Worm (Caenorhabditis elegans) whole organism, L1 larva: Measurements from ENCODE around the gene C01G5.25.

ENCODE experiments used
- C16A3.4 ChIP-seq: fragments of 150-350 bp; optimal IDR thresholded peaks from 2 replicates; lab custom pipeline; 2014; ENCODE audit warnings: missing biosample characterization, missing genetic modification characterization
- F16B12.6 ChIP-seq: fragments of 150-350 bp; optimal IDR thresholded peaks from 2 replicates; lab custom pipeline; 2014; ENCODE audit warnings: missing biosample characterization, missing genetic modification characterization
- alr-1 ChIP-seq: fragments of 200-800 bp; sonication (Bioruptor generic); optimal IDR thresholded peaks from 2 replicates; lab custom pipeline; 2018; ENCODE audit warnings: borderline replicate concordance, mild to moderate bottlenecking, missing genetic modification characterization, missing compliant biosample characterization
- aly-2 ChIP-seq: fragments of 150-350 bp; optimal IDR thresholded peaks from 2 replicates; lab custom pipeline; 2014; ENCODE audit warnings: missing biosample characterization, missing genetic modification characterization
- ceh-82 ChIP-seq, 3 experiments: fragments of 150-350 bp in 1 of 3; sonication (generic microtip) in 2 of 3; optimal IDR thresholded peaks; 2 replicates each; lab custom pipeline; 2014 to 2017; ENCODE audit warnings: missing biosample characterization in 3 of 3, missing genetic modification characterization in 3 of 3
- ceh-88 ChIP-seq: fragments of 200-800 bp; sonication (Bioruptor generic); IDR thresholded peaks from 2 replicates; pipeline ENCODE4 v1.3.6; 2022; ENCODE audit warnings: missing genetic modification characterization, missing compliant biosample characterization
- ces-1 ChIP-seq: fragments of 150-350 bp; optimal IDR thresholded peaks from 2 replicates; lab custom pipeline; 2014; ENCODE audit warnings: missing biosample characterization, missing genetic modification reagents, missing genetic modification characterization
- dpl-1 ChIP-seq, 3 experiments: fragments of 150-350 bp in 2 of 3; sonication (generic microtip) in 1 of 3; optimal IDR thresholded peaks; 2 replicates each; lab custom pipeline; 2014 to 2017; ENCODE audit warnings: missing biosample characterization in 3 of 3, missing genetic modification characterization in 3 of 3, missing genetic modification reagents in 3 of 3
- efl-1 ChIP-seq, 4 experiments: fragments of 150-350 bp; optimal IDR thresholded peaks in 3 of 4; peaks in 1 of 4; 1 replicate in 1 of 4; 2 replicates in 3 of 4; lab custom pipeline; 2014; ENCODE audit warnings: missing biosample characterization in 2 of 4, missing genetic modification characterization in 2 of 4, missing genetic modification reagents in 2 of 4
- efl-3 ChIP-seq: fragments of 200-800 bp; sonication (Bioruptor generic); optimal IDR thresholded peaks from 2 replicates; lab custom pipeline; 2018; ENCODE audit warnings: mild to moderate bottlenecking, missing genetic modification characterization, missing compliant biosample characterization
- egl-13 ChIP-seq: sonication (generic microtip); optimal IDR thresholded peaks from 2 replicates; lab custom pipeline; 2016; ENCODE audit warnings: missing genotype, missing genetic modification reagents, missing genetic modification characterization, missing compliant biosample characterization
- egl-27 ChIP-seq, 2 experiments: fragments of 150-350 bp in 1 of 2; sonication (generic microtip); optimal IDR thresholded peaks; 3 replicates each; lab custom pipeline; 2017 to 2018; ENCODE audit warnings: missing biosample characterization in 2 of 2, missing genetic modification characterization in 2 of 2, missing genetic modification reagents in 2 of 2
- elt-2 ChIP-seq: sonication (generic microtip); optimal IDR thresholded peaks from 2 replicates; lab custom pipeline; 2016; ENCODE audit warnings: missing genetic modification characterization, mild to moderate bottlenecking, inconsistent platforms, missing compliant biosample characterization, missing genetic modification reagents
- ets-5 ChIP-seq: fragments of 200-800 bp; sonication (Bioruptor generic); IDR thresholded peaks from 2 replicates; pipeline ENCODE4 v1.3.6; 2022; ENCODE audit warnings: missing genetic modification characterization, missing compliant biosample characterization
- fkh-10 ChIP-seq: sonication (generic microtip); optimal IDR thresholded peaks from 2 replicates; lab custom pipeline; 2017; ENCODE audit warnings: missing biosample characterization, missing genetic modification reagents, missing genetic modification characterization
- fkh-4 ChIP-seq: sonication (generic microtip); optimal IDR thresholded peaks from 2 replicates; lab custom pipeline; 2016; ENCODE audit warnings: missing compliant biosample characterization, missing genetic modification characterization, borderline replicate concordance
- fkh-8 ChIP-seq: sonication (generic microtip); optimal IDR thresholded peaks from 2 replicates; lab custom pipeline; 2016; ENCODE audit warnings: mild to moderate bottlenecking, missing genetic modification characterization, missing compliant biosample characterization
- fos-1 ChIP-seq: fragments of 150-350 bp; optimal IDR thresholded peaks from 2 replicates; lab custom pipeline; 2014; ENCODE audit warnings: missing biosample characterization, missing genetic modification characterization
- hlh-17 ChIP-seq: fragments of 200-800 bp; sonication (Bioruptor generic); optimal IDR thresholded peaks from 2 replicates; lab custom pipeline; 2018; ENCODE audit warnings: missing genetic modification characterization, mild to moderate bottlenecking, missing compliant biosample characterization, moderate library complexity, borderline replicate concordance
- hlh-4 ChIP-seq: sonication (generic microtip); optimal IDR thresholded peaks from 2 replicates; lab custom pipeline; 2016; ENCODE audit warnings: mild to moderate bottlenecking, missing genetic modification characterization, missing compliant biosample characterization
- hpl-2 ChIP-seq: fragments of 150-350 bp; optimal IDR thresholded peaks from 2 replicates; lab custom pipeline; 2014; ENCODE audit warnings: missing biosample characterization, missing genetic modification reagents, missing genetic modification characterization
- irx-1 ChIP-seq: sonication (generic microtip); optimal IDR thresholded peaks from 2 replicates; lab custom pipeline; 2016; ENCODE audit warnings: missing genetic modification characterization, missing compliant biosample characterization
- isw-1 ChIP-seq: fragments of 200-800 bp; sonication (Bioruptor generic); IDR thresholded peaks from 2 replicates; pipeline ENCODE4 v1.3.6; 2022; ENCODE audit warnings: missing genetic modification characterization, missing compliant biosample characterization
- jun-1 ChIP-seq: fragments of 150-350 bp; optimal IDR thresholded peaks from 2 replicates; lab custom pipeline; 2014; ENCODE audit warnings: missing biosample characterization, missing genetic modification reagents, missing genetic modification characterization
- lin-14 ChIP-seq: fragments of 200-800 bp; sonication (Bioruptor generic); optimal IDR thresholded peaks from 2 replicates; lab custom pipeline; 2018; ENCODE audit warnings: mild to moderate bottlenecking, missing genetic modification characterization, moderate library complexity, missing compliant biosample characterization
- lin-39 ChIP-seq: fragments of 150-350 bp; optimal IDR thresholded peaks from 2 replicates; lab custom pipeline; 2014; ENCODE audit warnings: missing biosample characterization, missing genetic modification reagents, missing genetic modification characterization
- lsy-2 ChIP-seq, 2 experiments: fragments of 150-350 bp; optimal IDR thresholded peaks; 2 replicates each; lab custom pipeline; 2014; ENCODE audit warnings: missing biosample characterization in 2 of 2, missing genetic modification characterization in 2 of 2
- mdl-1 ChIP-seq, 2 experiments: fragments of 150-350 bp; optimal IDR thresholded peaks; 2 replicates each; lab custom pipeline; 2014 to 2017; ENCODE audit warnings: missing biosample characterization in 2 of 2, missing genetic modification characterization in 2 of 2, inconsistent platforms in 1 of 2
- mep-1 ChIP-seq: fragments of 150-350 bp; optimal IDR thresholded peaks from 2 replicates; lab custom pipeline; 2014; ENCODE audit warnings: missing biosample characterization, missing genetic modification characterization
- nhr-71 ChIP-seq: sonication (generic microtip); optimal IDR thresholded peaks from 2 replicates; lab custom pipeline; 2016; ENCODE audit warnings: mild to moderate bottlenecking, missing genetic modification characterization, moderate library complexity, missing compliant biosample characterization
- nhr-76 ChIP-seq: sonication (generic microtip); optimal IDR thresholded peaks from 2 replicates; lab custom pipeline; 2017; ENCODE audit warnings: missing biosample characterization, missing genetic modification characterization
- nhr-77 ChIP-seq: fragments of 150-350 bp; optimal IDR thresholded peaks from 2 replicates; lab custom pipeline; 2014; ENCODE audit warnings: missing biosample characterization, missing genetic modification characterization
- nhr-85 ChIP-seq: sonication (generic microtip); peaks from one replicate; lab custom pipeline; 2016; ENCODE audit warnings: missing genetic modification characterization, inconsistent platforms, missing compliant biosample characterization
- pax-3 ChIP-seq: fragments of 200-800 bp; sonication (Bioruptor generic); optimal IDR thresholded peaks from 2 replicates; lab custom pipeline; 2018; ENCODE audit warnings: mild to moderate bottlenecking, missing genetic modification characterization, moderate library complexity, missing compliant biosample characterization
- rnt-1 ChIP-seq: sonication (generic microtip); optimal IDR thresholded peaks from 2 replicates; lab custom pipeline; 2016; ENCODE audit warnings: mild to moderate bottlenecking, missing genetic modification characterization, moderate library complexity, missing compliant biosample characterization
- skn-1 ChIP-seq: fragments of 150-350 bp; optimal IDR thresholded peaks from 2 replicates; lab custom pipeline; 2014; ENCODE audit warnings: missing biosample characterization, missing genetic modification characterization
- sox-4 ChIP-seq: sonication (generic microtip); optimal IDR thresholded peaks from 2 replicates; lab custom pipeline; 2016; ENCODE audit warnings: missing genetic modification characterization, missing compliant biosample characterization
- tbx-2 ChIP-seq: sonication (generic microtip); optimal IDR thresholded peaks from 2 replicates; lab custom pipeline; 2016; ENCODE audit warnings: missing genetic modification characterization, missing compliant biosample characterization
- tlp-1 ChIP-seq: fragments of 150-350 bp; optimal IDR thresholded peaks from 2 replicates; lab custom pipeline; 2014; ENCODE audit warnings: missing biosample characterization, missing genetic modification characterization
- unc-130 ChIP-seq: fragments of 150-350 bp; optimal IDR thresholded peaks from 2 replicates; lab custom pipeline; 2017; ENCODE audit warnings: missing biosample characterization, missing genetic modification characterization, inconsistent platforms
- unc-30 ChIP-seq: sonication (generic microtip); optimal IDR thresholded peaks from 2 replicates; lab custom pipeline; 2017; ENCODE audit warnings: missing biosample characterization, missing genetic modification characterization
- unc-62 ChIP-seq: fragments of 150-350 bp; optimal IDR thresholded peaks from 2 replicates; lab custom pipeline; 2014; ENCODE audit warnings: missing biosample characterization, missing genetic modification reagents, missing genetic modification characterization
- unc-86 ChIP-seq: sonication (generic microtip); optimal IDR thresholded peaks from 2 replicates; lab custom pipeline; 2016; ENCODE audit warnings: missing genetic modification characterization, missing compliant biosample characterization
- unc-98 ChIP-seq: fragments of 200-800 bp; sonication (Bioruptor generic); IDR thresholded peaks from 2 replicates; pipeline ENCODE4 v1.3.6; 2022; ENCODE audit warnings: missing genetic modification characterization, missing compliant biosample characterization
- xbp-1 ChIP-seq: sonication (generic microtip); optimal IDR thresholded peaks from 2 replicates; lab custom pipeline; 2016; ENCODE audit warnings: missing genetic modification characterization, missing compliant biosample characterization
- ztf-11 ChIP-seq, 2 experiments: sonication (generic microtip); optimal IDR thresholded peaks; 2 replicates each; lab custom pipeline; 2016 to 2017; ENCODE audit warnings: missing genetic modification characterization in 2 of 2, missing biosample characterization in 1 of 2, missing compliant biosample characterization in 1 of 2

Gene C01G5.25

DNA sequence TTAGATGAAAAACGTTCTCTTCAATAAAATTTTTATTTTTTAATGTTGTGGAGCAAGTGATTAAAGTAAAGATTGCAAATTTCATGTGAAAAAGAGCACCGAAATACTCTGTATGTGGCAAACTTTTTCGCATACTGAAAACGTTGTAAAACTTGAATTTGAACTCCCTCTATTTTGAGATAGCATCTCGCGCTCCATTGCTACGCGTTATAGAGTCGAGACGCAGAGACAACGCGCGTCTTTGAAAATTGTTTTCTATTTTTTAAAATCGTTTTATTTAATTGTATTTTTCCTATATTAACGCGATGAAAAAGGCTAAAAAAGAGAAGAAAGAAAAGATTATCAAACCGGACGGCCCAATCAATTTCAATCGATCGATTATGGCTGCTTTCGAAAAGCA, 7.1 kb downstream of the C01G5.25 start, which contains the start of gene fan-1 (continued):
- TF ChIP-seq efl-3 (GFP tag; lab: Kevin White, UChicago) (no peak), tbx-2 (tag; lab: Kevin White, UChicago) (peak; percentile 63), sox-4 (tag; lab: Kevin White, UChicago) (peak; percentile 52), irx-1 (tag; lab: Kevin White, UChicago) (peak; percentile 30), unc-30 (tag; lab: Kevin White, UChicago) (no peak), lsy-2 (tag; optimal IDR thresholded peaks at IDR 0.05; lab: Kevin White, UChicago) (peak; percentile 71 to 87), lin-39 (peak; percentile 0), hlh-17 (GFP tag; lab: Kevin White, UChicago) (no peak), fkh-4 (tag; lab: Kevin White, UChicago) (no peak), nhr-77 (tag; lab: Kevin White, UChicago) (peak; percentile 2), fkh-8 (peak; percentile 43), isw-1 (peak; percentile 55), alr-1 (tag; lab: Kevin White, UChicago) (no peak), egl-13 (peak; percentile 26), efl-1 (optimal IDR thresholded peaks at IDR 0.05; lab: Kevin White, UChicago) (peak; percentile 94 to 98), efl-1 (GFP tag; optimal IDR thresholded peaks at IDR 0.05 in 1 of 2; lab: Kevin White, UChicago) (peak; percentile 98 to 100), rnt-1 (tag; lab: Kevin White, UChicago) (peak; percentile 71), mdl-1 (tag; optimal IDR thresholded peaks at IDR 0.05; lab: Kevin White, UChicago) (peak in 1 of 2 experiments; percentile 39), ceh-82 (tag; optimal IDR thresholded peaks at IDR 0.05; lab: Kevin White, UChicago) (peak; percentile 43 to 74 (median 49)), pax-3 (tag; lab: Kevin White, UChicago) (no peak), unc-130 (tag; lab: Kevin White, UChicago) (peak; percentile 57), ces-1 (no peak), ceh-88 (GFP tag; lab: Robert Waterston, UW) (no peak), unc-62 (no peak), F16B12.6 (tag; lab: Kevin White, UChicago) (peak; percentile 40), nhr-85 (peak; percentile 69), nhr-71 (peak; percentile 83), aly-2 (tag; lab: Kevin White, UChicago) (peak; percentile 14), unc-98 (GFP tag; lab: Robert Waterston, UW) (no peak), lin-14 (GFP tag; lab: Kevin White, UChicago) (peak; percentile 62), egl-27 (tag; optimal IDR thresholded peaks at IDR 0.05; lab: Kevin White, UChicago) (no peak), elt-2 (tag; lab: Kevin White, UChicago) (no peak), hlh-4 (tag; lab: Kevin White, UChicago) (no peak), mep-1 (tag; lab: Kevin White, UChicago) (peak; percentile 73), jun-1 (tag; lab: Kevin White, UChicago) (no peak), hpl-2 (no peak), fos-1 (tag; lab: Kevin White, UChicago) (peak; percentile 49), C16A3.4 (peak; percentile 48), unc-86 (tag; lab: Kevin White, UChicago) (peak; percentile 48), nhr-76 (no peak), ztf-11 (tag; optimal IDR thresholded peaks at IDR 0.05; lab: Kevin White, UChicago) (no peak), ets-5 (no peak), tlp-1 (tag; lab: Kevin White, UChicago) (no peak), dpl-1 (GFP tag; optimal IDR thresholded peaks at IDR 0.05; lab: Kevin White, UChicago) (peak; percentile 96 to 97 (median 96)), fkh-10 (no peak), xbp-1 (tag; lab: Kevin White, UChicago) (peak; percentile 58), skn-1 (tag; lab: Kevin White, UChicago) (peak; percentile 74)
